Worm (Caenorhabditis elegans) whole organism, L3 larva: Measurements from ENCODE around the gene K08F4.12.

Experiments
- nfya-1 ChIP-seq: sonication (generic microtip); optimal IDR thresholded peaks from 2 replicates; lab custom pipeline; 2017; ENCODE audit warnings: missing genetic modification characterization, mild to moderate bottlenecking, missing compliant biosample characterization, antibody characterized with exemption, moderate library complexity; ENCODE audit not compliant: insufficient read depth
- snpc-4 ChIP-seq: fragments of 150-350 bp; optimal IDR thresholded peaks from 2 replicates; lab custom pipeline; 2014; ENCODE audit warnings: missing biosample characterization, missing genetic modification characterization

DNA sequence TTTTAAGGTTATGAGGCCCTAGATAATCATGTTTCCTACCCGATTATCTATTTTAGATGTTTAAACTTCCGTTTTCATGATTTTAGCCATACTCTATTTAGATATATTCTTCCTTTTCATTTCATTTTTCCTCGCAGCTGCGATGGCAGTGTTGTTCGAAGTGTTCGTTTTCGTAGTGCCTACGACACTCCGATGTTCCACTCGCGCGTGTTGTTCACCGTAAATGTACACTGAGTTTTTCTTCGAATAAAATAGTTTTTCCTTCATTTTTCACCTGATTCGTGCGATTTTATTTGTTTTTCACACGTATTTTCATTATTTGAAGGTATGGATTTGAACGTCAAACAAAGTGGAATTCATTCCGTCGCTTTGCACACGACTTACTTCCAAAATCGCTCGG lies 41.0 kb upstream of the K08F4.12 start, which contains the start of gene dis-3:
- TF ChIP-seq nfya-1 (tag; lab: Kevin White, UChicago): no peak
- no peak for TF ChIP-seq snpc-4 (tag; lab: Kevin White, UChicago)
